Worm (Caenorhabditis elegans) whole organism, L1 larva: Measurements from ENCODE around the gene T04C12.11.
A peak's percentile ranks its signal among the peaks of the same experiment; 100 is the strongest.

ENCODE experiments used
- F16B12.6 ChIP-seq: fragments of 150-350 bp; optimal IDR thresholded peaks from 2 replicates; lab custom pipeline; 2014; ENCODE audit warnings: missing biosample characterization, missing genetic modification characterization
- aha-1 ChIP-seq: fragments of 150-350 bp; optimal IDR thresholded peaks from 2 replicates; lab custom pipeline; 2014; ENCODE audit warnings: missing biosample characterization, missing genetic modification characterization
- ceh-63 ChIP-seq: fragments of 200-800 bp; sonication (Bioruptor generic); optimal IDR thresholded peaks from 2 replicates; lab custom pipeline; 2018; ENCODE audit warnings: mild to moderate bottlenecking, missing genetic modification characterization, missing compliant biosample characterization
- ceh-8 ChIP-seq: fragments of 200-800 bp; sonication (Bioruptor generic); optimal IDR thresholded peaks from 2 replicates; lab custom pipeline; 2018; ENCODE audit warnings: mild to moderate bottlenecking, missing genetic modification characterization, moderate library complexity, missing compliant biosample characterization
- ceh-82 ChIP-seq, 3 experiments: fragments of 150-350 bp in 1 of 3; sonication (generic microtip) in 2 of 3; optimal IDR thresholded peaks; 2 replicates each; lab custom pipeline; 2014 to 2017; ENCODE audit warnings: missing biosample characterization in 3 of 3, missing genetic modification characterization in 3 of 3
- ceh-88 ChIP-seq: fragments of 200-800 bp; sonication (Bioruptor generic); IDR thresholded peaks from 2 replicates; pipeline ENCODE4 v1.3.6; 2022; ENCODE audit warnings: missing genetic modification characterization, missing compliant biosample characterization
- ces-1 ChIP-seq: fragments of 150-350 bp; optimal IDR thresholded peaks from 2 replicates; lab custom pipeline; 2014; ENCODE audit warnings: missing biosample characterization, missing genetic modification reagents, missing genetic modification characterization
- efl-1 ChIP-seq, 4 experiments: fragments of 150-350 bp; optimal IDR thresholded peaks in 3 of 4; peaks in 1 of 4; 1 replicate in 1 of 4; 2 replicates in 3 of 4; lab custom pipeline; 2014; ENCODE audit warnings: missing biosample characterization in 2 of 4, missing genetic modification characterization in 2 of 4, missing genetic modification reagents in 2 of 4
- efl-3 ChIP-seq: fragments of 200-800 bp; sonication (Bioruptor generic); optimal IDR thresholded peaks from 2 replicates; lab custom pipeline; 2018; ENCODE audit warnings: mild to moderate bottlenecking, missing genetic modification characterization, missing compliant biosample characterization
- ets-5 ChIP-seq: fragments of 200-800 bp; sonication (Bioruptor generic); IDR thresholded peaks from 2 replicates; pipeline ENCODE4 v1.3.6; 2022; ENCODE audit warnings: missing genetic modification characterization, missing compliant biosample characterization
- fkh-10 ChIP-seq: sonication (generic microtip); optimal IDR thresholded peaks from 2 replicates; lab custom pipeline; 2017; ENCODE audit warnings: missing biosample characterization, missing genetic modification reagents, missing genetic modification characterization
- fkh-8 ChIP-seq: sonication (generic microtip); optimal IDR thresholded peaks from 2 replicates; lab custom pipeline; 2016; ENCODE audit warnings: mild to moderate bottlenecking, missing genetic modification characterization, missing compliant biosample characterization
- fos-1 ChIP-seq: fragments of 150-350 bp; optimal IDR thresholded peaks from 2 replicates; lab custom pipeline; 2014; ENCODE audit warnings: missing biosample characterization, missing genetic modification characterization
- grh-1 ChIP-seq: fragments of 200-800 bp; sonication (Bioruptor generic); IDR thresholded peaks from 2 replicates; pipeline ENCODE4 v1.3.6; 2022; ENCODE audit warnings: missing genetic modification reagents, missing genetic modification characterization, missing compliant biosample characterization
- hlh-4 ChIP-seq: sonication (generic microtip); optimal IDR thresholded peaks from 2 replicates; lab custom pipeline; 2016; ENCODE audit warnings: mild to moderate bottlenecking, missing genetic modification characterization, missing compliant biosample characterization
- hpl-2 ChIP-seq: fragments of 150-350 bp; optimal IDR thresholded peaks from 2 replicates; lab custom pipeline; 2014; ENCODE audit warnings: missing biosample characterization, missing genetic modification reagents, missing genetic modification characterization
- jun-1 ChIP-seq: fragments of 150-350 bp; optimal IDR thresholded peaks from 2 replicates; lab custom pipeline; 2014; ENCODE audit warnings: missing biosample characterization, missing genetic modification reagents, missing genetic modification characterization
- lin-13 ChIP-seq: fragments of 150-350 bp; optimal IDR thresholded peaks from 2 replicates; lab custom pipeline; 2014; ENCODE audit warnings: missing biosample characterization, missing genetic modification reagents, missing genetic modification characterization
- lin-14 ChIP-seq: fragments of 200-800 bp; sonication (Bioruptor generic); optimal IDR thresholded peaks from 2 replicates; lab custom pipeline; 2018; ENCODE audit warnings: mild to moderate bottlenecking, missing genetic modification characterization, moderate library complexity, missing compliant biosample characterization
- lin-15B ChIP-seq: fragments of 150-350 bp; sonication (generic microtip); optimal IDR thresholded peaks from 3 replicates; lab custom pipeline; 2014; ENCODE audit warnings: missing biosample characterization, missing genetic modification characterization
- lsy-2 ChIP-seq, 2 experiments: fragments of 150-350 bp; optimal IDR thresholded peaks; 2 replicates each; lab custom pipeline; 2014; ENCODE audit warnings: missing biosample characterization in 2 of 2, missing genetic modification characterization in 2 of 2
- mdl-1 ChIP-seq, 2 experiments: fragments of 150-350 bp; optimal IDR thresholded peaks; 2 replicates each; lab custom pipeline; 2014 to 2017; ENCODE audit warnings: missing biosample characterization in 2 of 2, missing genetic modification characterization in 2 of 2, inconsistent platforms in 1 of 2
- nhr-11 ChIP-seq: fragments of 150-350 bp; optimal IDR thresholded peaks from 2 replicates; lab custom pipeline; 2014; ENCODE audit warnings: missing biosample characterization, missing genetic modification characterization
- nhr-237 ChIP-seq: fragments of 150-350 bp; optimal IDR thresholded peaks from 2 replicates; lab custom pipeline; 2014; ENCODE audit warnings: missing biosample characterization, missing genetic modification characterization
- nhr-28 ChIP-seq: fragments of 150-350 bp; optimal IDR thresholded peaks from 2 replicates; lab custom pipeline; 2014; ENCODE audit warnings: missing biosample characterization, missing genetic modification characterization
- nhr-71 ChIP-seq: sonication (generic microtip); optimal IDR thresholded peaks from 2 replicates; lab custom pipeline; 2016; ENCODE audit warnings: mild to moderate bottlenecking, missing genetic modification characterization, moderate library complexity, missing compliant biosample characterization
- nhr-76 ChIP-seq: sonication (generic microtip); optimal IDR thresholded peaks from 2 replicates; lab custom pipeline; 2017; ENCODE audit warnings: missing biosample characterization, missing genetic modification characterization
- nhr-84 ChIP-seq: sonication (generic microtip); optimal IDR thresholded peaks from 2 replicates; lab custom pipeline; 2017; ENCODE audit warnings: missing biosample characterization, missing genetic modification characterization
- pag-3 ChIP-seq: sonication (generic microtip); optimal IDR thresholded peaks from 2 replicates; lab custom pipeline; 2017; ENCODE audit warnings: missing genetic modification characterization, mild to moderate bottlenecking, missing compliant biosample characterization, antibody characterized with exemption, borderline replicate concordance; ENCODE audit not compliant: insufficient read depth
- pax-3 ChIP-seq: fragments of 200-800 bp; sonication (Bioruptor generic); optimal IDR thresholded peaks from 2 replicates; lab custom pipeline; 2018; ENCODE audit warnings: mild to moderate bottlenecking, missing genetic modification characterization, moderate library complexity, missing compliant biosample characterization
- rnt-1 ChIP-seq: sonication (generic microtip); optimal IDR thresholded peaks from 2 replicates; lab custom pipeline; 2016; ENCODE audit warnings: mild to moderate bottlenecking, missing genetic modification characterization, moderate library complexity, missing compliant biosample characterization
- snpc-4 ChIP-seq: fragments of 150-350 bp; optimal IDR thresholded peaks from 2 replicates; lab custom pipeline; 2014; ENCODE audit warnings: missing biosample characterization, missing genetic modification characterization
- sptf-1 ChIP-seq: fragments of 150-350 bp; optimal IDR thresholded peaks from 2 replicates; lab custom pipeline; 2014; ENCODE audit warnings: missing biosample characterization, missing genetic modification characterization
- tbx-2 ChIP-seq: sonication (generic microtip); optimal IDR thresholded peaks from 2 replicates; lab custom pipeline; 2016; ENCODE audit warnings: missing genetic modification characterization, missing compliant biosample characterization
- tlp-1 ChIP-seq: fragments of 150-350 bp; optimal IDR thresholded peaks from 2 replicates; lab custom pipeline; 2014; ENCODE audit warnings: missing biosample characterization, missing genetic modification characterization
- unc-130 ChIP-seq: fragments of 150-350 bp; optimal IDR thresholded peaks from 2 replicates; lab custom pipeline; 2017; ENCODE audit warnings: missing biosample characterization, missing genetic modification characterization, inconsistent platforms
- unc-62 ChIP-seq: fragments of 150-350 bp; optimal IDR thresholded peaks from 2 replicates; lab custom pipeline; 2014; ENCODE audit warnings: missing biosample characterization, missing genetic modification reagents, missing genetic modification characterization
- unc-86 ChIP-seq: sonication (generic microtip); optimal IDR thresholded peaks from 2 replicates; lab custom pipeline; 2016; ENCODE audit warnings: missing genetic modification characterization, missing compliant biosample characterization
- unc-98 ChIP-seq: fragments of 200-800 bp; sonication (Bioruptor generic); IDR thresholded peaks from 2 replicates; pipeline ENCODE4 v1.3.6; 2022; ENCODE audit warnings: missing genetic modification characterization, missing compliant biosample characterization
- vab-15 ChIP-seq: sonication (generic microtip); optimal IDR thresholded peaks from 2 replicates; lab custom pipeline; 2017; ENCODE audit warnings: missing genotype, mild to moderate bottlenecking, missing genetic modification characterization, missing compliant biosample characterization
- zip-4 ChIP-seq: fragments of 200-800 bp; sonication (Bioruptor generic); optimal IDR thresholded peaks from 2 replicates; lab custom pipeline; 2018; ENCODE audit warnings: mild to moderate bottlenecking, missing genetic modification characterization, moderate library complexity, missing compliant biosample characterization
- ztf-11 ChIP-seq, 2 experiments: sonication (generic microtip); optimal IDR thresholded peaks; 2 replicates each; lab custom pipeline; 2016 to 2017; ENCODE audit warnings: missing genetic modification characterization in 2 of 2, missing biosample characterization in 1 of 2, missing compliant biosample characterization in 1 of 2
- ztf-4 ChIP-seq: fragments of 150-350 bp; optimal IDR thresholded peaks from 2 replicates; lab custom pipeline; 2014; ENCODE audit warnings: missing biosample characterization, missing genetic modification characterization

The T04C12.11 gene

ce11 chrV:11039379-11039954 lies 20.6 kb downstream of the T04C12.11 start, which contains the start of gene pak-2 (continued):
- TF ChIP-seq sptf-1 (tag; lab: Kevin White, UChicago): no peak
- peak; percentile 78 to 84 for TF ChIP-seq efl-1 (optimal IDR thresholded peaks at IDR 0.05; lab: Kevin White, UChicago)
- peak; percentile 69 to 96 for TF ChIP-seq efl-1 (GFP tag; optimal IDR thresholded peaks at IDR 0.05 in 1 of 2; lab: Kevin White, UChicago)
- TF ChIP-seq pag-3 (tag; lab: Kevin White, UChicago): no peak
- TF ChIP-seq fos-1: peak; percentile 60
- TF ChIP-seq hpl-2 (GFP tag; lab: Kevin White, UChicago): peak; percentile 63
- TF ChIP-seq lsy-2 (tag; optimal IDR thresholded peaks at IDR 0.05; lab: Kevin White, UChicago): peak; percentile 73 to 91
- peak; percentile 39 for TF ChIP-seq hlh-4
- no peak for TF ChIP-seq efl-3 (GFP tag; lab: Kevin White, UChicago)
- TF ChIP-seq jun-1: no peak
- TF ChIP-seq ets-5 (GFP tag; lab: Robert Waterston, UW): no peak
- TF ChIP-seq tlp-1 (tag; lab: Kevin White, UChicago): no peak
- peak; percentile 31; the same call in 1 of the 2 replicates for TF ChIP-seq grh-1 (GFP tag; lab: Robert Waterston, UW)
- TF ChIP-seq ceh-88 (GFP tag; lab: Robert Waterston, UW): peak; percentile 85
- peak; percentile 94 for TF ChIP-seq pax-3 (tag; lab: Kevin White, UChicago)
- peak; percentile 91 for TF ChIP-seq vab-15 (tag; lab: Kevin White, UChicago)
- TF ChIP-seq fkh-10: peak; percentile 34
- no peak for TF ChIP-seq ces-1 (GFP tag; lab: Kevin White, UChicago)
- TF ChIP-seq mdl-1 (tag; optimal IDR thresholded peaks at IDR 0.05; lab: Kevin White, UChicago): peak in 1 of 2 experiments; percentile 18
- TF ChIP-seq aha-1 (tag; lab: Kevin White, UChicago): no peak
- TF ChIP-seq lin-14 (GFP tag; lab: Kevin White, UChicago): peak; percentile 95
- TF ChIP-seq ceh-82 (tag; optimal IDR thresholded peaks at IDR 0.05; lab: Kevin White, UChicago): peak; percentile 32 to 64 (median 59)
- no peak for TF ChIP-seq ceh-8
- peak; percentile 37 for TF ChIP-seq snpc-4 (tag; lab: Kevin White, UChicago)
- TF ChIP-seq lin-15B (tag; lab: Kevin White, UChicago): peak; percentile 43
- peak; percentile 85 for TF ChIP-seq tbx-2 (tag; lab: Kevin White, UChicago)
- TF ChIP-seq nhr-28 (tag; lab: Kevin White, UChicago): no peak
- no peak for TF ChIP-seq ztf-4 (tag; lab: Kevin White, UChicago)
- TF ChIP-seq F16B12.6 (tag; lab: Kevin White, UChicago): no peak
- peak; percentile 74 for TF ChIP-seq lin-13
- TF ChIP-seq fkh-8 (tag; lab: Kevin White, UChicago): peak; percentile 85
- TF ChIP-seq zip-4: no peak
- TF ChIP-seq unc-86: peak; percentile 73
- TF ChIP-seq ceh-63: peak; percentile 87
- TF ChIP-seq nhr-76 (tag; lab: Kevin White, UChicago): no peak
- no peak for TF ChIP-seq nhr-11 (tag; lab: Kevin White, UChicago)
- TF ChIP-seq unc-98: peak; percentile 76; the same call in 1 of the 2 replicates
- TF ChIP-seq unc-62 (GFP tag; lab: Kevin White, UChicago): no peak
- TF ChIP-seq nhr-237 (tag; lab: Kevin White, UChicago): peak; percentile 59
- TF ChIP-seq nhr-84 (tag; lab: Kevin White, UChicago): no peak

ce11 chrV:11034748-11035147 lies 25.3 kb downstream of the T04C12.11 start, which contains the start of gene pptr-2:
Gene pptr-2 (minus strand): TSS chrV:11034931.
- no peak for TF ChIP-seq ztf-11 (tag; optimal IDR thresholded peaks at IDR 0.05; lab: Kevin White, UChicago)
- no peak for TF ChIP-seq unc-62 (GFP tag; lab: Kevin White, UChicago)
- no peak for TF ChIP-seq efl-1 (optimal IDR thresholded peaks at IDR 0.05; lab: Kevin White, UChicago)
- TF ChIP-seq efl-1 (GFP tag; optimal IDR thresholded peaks at IDR 0.05 in 1 of 2; lab: Kevin White, UChicago): no peak
- TF ChIP-seq nhr-71 (tag; lab: Kevin White, UChicago): peak; percentile 64
- peak; percentile 70 for TF ChIP-seq lin-14 (GFP tag; lab: Kevin White, UChicago)
- TF ChIP-seq nhr-76 (tag; lab: Kevin White, UChicago): no peak
- TF ChIP-seq rnt-1: peak; percentile 60
- no peak for TF ChIP-seq unc-130 (tag; lab: Kevin White, UChicago)
- TF ChIP-seq lsy-2 (tag; optimal IDR thresholded peaks at IDR 0.05; lab: Kevin White, UChicago): peak in 1 of 2 experiments; percentile 1
- no peak for TF ChIP-seq ces-1 (GFP tag; lab: Kevin White, UChicago)
